Fruit fly (Drosophila melanogaster) Kc167 (cell line): ENCODE results near the gene CG1907.

Experiments used
- Myc ChIP-seq: fragments of >200 bp; optimal IDR thresholded peaks from 2 replicates; lab custom pipeline; 2017; ENCODE audit warnings: missing external identifiers
- h ChIP-seq: fragments of >200 bp; optimal IDR thresholded peaks from 3 replicates; lab custom pipeline; 2018; ENCODE audit warnings: missing external identifiers

- no peak for TF ChIP-seq h (lab: Kevin White, UChicago)
- no peak for TF ChIP-seq Myc (lab: Kevin White, UChicago)
Observed at dm6 chr3R:29592139-29592814, 26.6 kb upstream of the CG1907 start.
